Worm (Caenorhabditis elegans) whole organism, early embryonic: ENCODE data around the gene istr-1.

Experiments used
- F13C5.2 ChIP-seq: sonication (generic microtip); optimal IDR thresholded peaks from 2 replicates; lab custom pipeline; 2017; ENCODE audit warnings: mild to moderate bottlenecking, missing genetic modification characterization, inconsistent platforms, missing compliant biosample characterization
- ama-1 ChIP-seq: fragments of 150-350 bp; optimal IDR thresholded peaks from 2 replicates; lab custom pipeline; 2014
- ceh-13 ChIP-seq: fragments of 200-800 bp; sonication (Bioruptor generic); optimal IDR thresholded peaks from 2 replicates; lab custom pipeline; 2018; ENCODE audit warnings: mild to moderate bottlenecking, missing genetic modification characterization, missing compliant biosample characterization
- ceh-36 ChIP-seq: sonication (generic microtip); optimal IDR thresholded peaks from 2 replicates; lab custom pipeline; 2016; ENCODE audit warnings: missing genetic modification characterization, inconsistent platforms, missing compliant biosample characterization
- flt-1 ChIP-seq: fragments of 200-800 bp; sonication (Bioruptor generic); IDR thresholded peaks from 2 replicates; pipeline ENCODE4 v1.3.6; 2022; ENCODE audit warnings: missing genetic modification characterization, missing compliant biosample characterization
- scrt-1 ChIP-seq: fragments of 200-800 bp; sonication (Bioruptor generic); IDR thresholded peaks from 2 replicates; pipeline ENCODE4 v1.3.6; 2022; ENCODE audit warnings: missing genetic modification characterization, missing compliant biosample characterization
- sea-1 ChIP-seq: fragments of 200-800 bp; sonication (Bioruptor generic); conservative IDR thresholded peaks from 2 replicates; pipeline ENCODE4 v1.3.6; 2022; ENCODE audit warnings: missing genetic modification characterization, missing compliant biosample characterization
- tbx-11 ChIP-seq: fragments of 200-800 bp; sonication (Bioruptor generic); IDR thresholded peaks from 2 replicates; pipeline ENCODE4 v1.3.6; 2022; ENCODE audit warnings: missing genetic modification characterization, missing compliant biosample characterization
- tbx-37 ChIP-seq: fragments of 200-800 bp; sonication (Bioruptor generic); conservative IDR thresholded peaks from 2 replicates; pipeline ENCODE4 v1.3.6; 2022; ENCODE audit warnings: missing genetic modification reagents, missing genetic modification characterization, missing compliant biosample characterization

ce11 chrV:12683205-12683604 lies 14.5 kb upstream of the istr-1 start:
- no peak for TF ChIP-seq scrt-1
- TF ChIP-seq flt-1 (GFP tag; lab: Robert Waterston, UW): no peak
- TF ChIP-seq ama-1: no peak
- no peak for TF ChIP-seq tbx-11 (GFP tag; lab: Robert Waterston, UW)
- no peak for TF ChIP-seq sea-1
- TF ChIP-seq tbx-37: no peak
- no peak for TF ChIP-seq F13C5.2
- TF ChIP-seq ceh-13 (GFP tag; lab: Kevin White, UChicago): no peak
- TF ChIP-seq ceh-36 (tag; lab: Kevin White, UChicago): no peak
